Worm (Caenorhabditis elegans) whole organism, L3 larva: ENCODE measurements around the gene srz-59.

Source experiments
- ZK546.5 ChIP-seq: sonication (generic microtip); optimal IDR thresholded peaks from 2 replicates; lab custom pipeline; 2017; ENCODE audit warnings: missing biosample characterization, missing genetic modification characterization
- aly-2 ChIP-seq: fragments of 150-350 bp; optimal IDR thresholded peaks from 2 replicates; lab custom pipeline; 2014; ENCODE audit warnings: missing biosample characterization, missing genetic modification characterization
- ama-1 ChIP-seq: fragments of 150-350 bp; optimal IDR thresholded peaks from 2 replicates; lab custom pipeline; 2018
- ceh-16 ChIP-seq: sonication (generic microtip); optimal IDR thresholded peaks from 2 replicates; lab custom pipeline; 2017; ENCODE audit warnings: missing biosample characterization, missing genetic modification characterization
- ceh-82 ChIP-seq: fragments of 150-350 bp; optimal IDR thresholded peaks from 2 replicates; lab custom pipeline; 2014; ENCODE audit warnings: missing biosample characterization, missing genetic modification characterization
- egl-27 ChIP-seq: sonication (generic microtip); optimal IDR thresholded peaks from 4 replicates; lab custom pipeline; 2017; ENCODE audit warnings: missing biosample characterization, missing genetic modification reagents, missing genetic modification characterization
- egl-5 ChIP-seq: fragments of 150-350 bp; optimal IDR thresholded peaks from 2 replicates; lab custom pipeline; 2017; ENCODE audit warnings: missing biosample characterization, missing genetic modification reagents, missing genetic modification characterization, inconsistent platforms
- elt-2 ChIP-seq: sonication (generic microtip); optimal IDR thresholded peaks from 2 replicates; lab custom pipeline; 2016; ENCODE audit warnings: missing genetic modification reagents, mild to moderate bottlenecking, missing genetic modification characterization, missing compliant biosample characterization
- eor-1 ChIP-seq, 2 experiments: fragments of 150-350 bp; optimal IDR thresholded peaks; 2 replicates each; lab custom pipeline; 2014 to 2018; ENCODE audit warnings: missing biosample characterization in 2 of 2, missing genetic modification characterization in 2 of 2
- fkh-10 ChIP-seq: sonication (generic microtip); optimal IDR thresholded peaks from 2 replicates; lab custom pipeline; 2017; ENCODE audit warnings: missing biosample characterization, missing genetic modification reagents, missing genetic modification characterization
- fkh-2 ChIP-seq: fragments of 150-350 bp; optimal IDR thresholded peaks from 2 replicates; lab custom pipeline; 2014; ENCODE audit warnings: missing biosample characterization, missing genetic modification reagents, missing genetic modification characterization
- fos-1 ChIP-seq: fragments of 150-350 bp; optimal IDR thresholded peaks from 2 replicates; lab custom pipeline; 2014; ENCODE audit warnings: missing biosample characterization, missing genetic modification characterization
- hmg-11 ChIP-seq: sonication (generic microtip); optimal IDR thresholded peaks from 2 replicates; lab custom pipeline; 2016; ENCODE audit warnings: missing genetic modification characterization, missing compliant biosample characterization
- jun-1 ChIP-seq: fragments of 150-350 bp; optimal IDR thresholded peaks from 2 replicates; lab custom pipeline; 2014; ENCODE audit warnings: missing biosample characterization, missing genetic modification reagents, missing genetic modification characterization
- lsy-12 ChIP-seq: sonication (generic microtip); optimal IDR thresholded peaks from 2 replicates; lab custom pipeline; 2016; ENCODE audit warnings: mild to moderate bottlenecking, missing genetic modification characterization, missing compliant biosample characterization
- mml-1 ChIP-seq: fragments of 150-350 bp; sonication (generic microtip); optimal IDR thresholded peaks from 3 replicates; lab custom pipeline; 2014; ENCODE audit warnings: missing biosample characterization, missing genetic modification characterization
- nfya-1 ChIP-seq: sonication (generic microtip); optimal IDR thresholded peaks from 2 replicates; lab custom pipeline; 2017; ENCODE audit warnings: missing genetic modification characterization, mild to moderate bottlenecking, missing compliant biosample characterization, antibody characterized with exemption, moderate library complexity; ENCODE audit not compliant: insufficient read depth
- nhr-11 ChIP-seq: fragments of 150-350 bp; optimal IDR thresholded peaks from 2 replicates; lab custom pipeline; 2014; ENCODE audit warnings: missing biosample characterization, missing genetic modification characterization
- nhr-12 ChIP-seq: fragments of 150-350 bp; optimal IDR thresholded peaks from 2 replicates; lab custom pipeline; 2014; ENCODE audit warnings: missing biosample characterization, missing genetic modification characterization
- nhr-23 ChIP-seq: fragments of 150-350 bp; optimal IDR thresholded peaks from 2 replicates; lab custom pipeline; 2014; ENCODE audit warnings: missing biosample characterization, missing genetic modification reagents, missing genetic modification characterization
- nhr-237 ChIP-seq: fragments of 150-350 bp; optimal IDR thresholded peaks from 2 replicates; lab custom pipeline; 2014; ENCODE audit warnings: missing biosample characterization, missing genetic modification characterization
- nhr-25 ChIP-seq: sonication (generic microtip); optimal IDR thresholded peaks from 2 replicates; lab custom pipeline; 2017; ENCODE audit warnings: missing biosample characterization, missing genetic modification characterization
- nhr-28 ChIP-seq: fragments of 150-350 bp; optimal IDR thresholded peaks from 2 replicates; lab custom pipeline; 2014; ENCODE audit warnings: missing biosample characterization, missing genetic modification characterization
- nhr-43 ChIP-seq: sonication (generic microtip); optimal IDR thresholded peaks from 2 replicates; lab custom pipeline; 2016; ENCODE audit warnings: mild to moderate bottlenecking, missing genetic modification characterization, missing compliant biosample characterization; ENCODE audit not compliant: poor library complexity, severe bottlenecking
- nhr-67 ChIP-seq: fragments of 150-350 bp; optimal IDR thresholded peaks from 2 replicates; lab custom pipeline; 2014; ENCODE audit warnings: missing biosample characterization, missing genetic modification characterization
- nhr-76 ChIP-seq: fragments of 150-350 bp; sonication (generic microtip); optimal IDR thresholded peaks from 5 replicates; lab custom pipeline; 2014; ENCODE audit warnings: missing biosample characterization, missing genetic modification characterization
- pha-4 ChIP-seq: fragments of 150-350 bp; optimal IDR thresholded peaks from 2 replicates; lab custom pipeline; 2014; ENCODE audit warnings: missing biosample characterization, missing genetic modification reagents, missing genetic modification characterization
- pqm-1 ChIP-seq: fragments of 150-350 bp; optimal IDR thresholded peaks from 2 replicates; lab custom pipeline; 2017; ENCODE audit warnings: missing biosample characterization, missing genetic modification characterization, inconsistent platforms
- sea-2 ChIP-seq: fragments of 150-350 bp; sonication (generic microtip); optimal IDR thresholded peaks from 4 replicates; lab custom pipeline; 2014; ENCODE audit warnings: missing biosample characterization, missing genetic modification reagents, missing genetic modification characterization
- skn-1 ChIP-seq: fragments of 150-350 bp; optimal IDR thresholded peaks from 2 replicates; lab custom pipeline; 2014; ENCODE audit warnings: missing biosample characterization, missing genetic modification characterization
- snpc-4 ChIP-seq: fragments of 150-350 bp; optimal IDR thresholded peaks from 2 replicates; lab custom pipeline; 2014; ENCODE audit warnings: missing biosample characterization, missing genetic modification characterization
- tbx-2 ChIP-seq: sonication (generic microtip); optimal IDR thresholded peaks from 2 replicates; lab custom pipeline; 2016; ENCODE audit warnings: mild to moderate bottlenecking, missing genetic modification characterization, missing compliant biosample characterization
- unc-39 ChIP-seq: sonication (generic microtip); optimal IDR thresholded peaks from 4 replicates; lab custom pipeline; 2017; ENCODE audit warnings: missing biosample characterization, missing genetic modification characterization
- unc-62 ChIP-seq: fragments of 150-350 bp; sonication (generic microtip); optimal IDR thresholded peaks from 4 replicates; lab custom pipeline; 2014; ENCODE audit warnings: missing biosample characterization, missing genetic modification reagents, missing genetic modification characterization
- zag-1 ChIP-seq: fragments of 150-350 bp; optimal IDR thresholded peaks from 2 replicates; lab custom pipeline; 2014; ENCODE audit warnings: missing biosample characterization, missing genetic modification characterization
- ztf-4 ChIP-seq: fragments of 150-350 bp; optimal IDR thresholded peaks from 2 replicates; lab custom pipeline; 2014; ENCODE audit warnings: missing biosample characterization, missing genetic modification characterization

srz-59 gene

ce11 chrIV:14099256-14099655, 32.6 kb upstream of the srz-59 start, which contains the start of gene col-133:
TSS of gene col-133 (minus strand) at chrIV:14099356.
- TF ChIP-seq ztf-4 (no peak), nhr-25 (peak; percentile 12), fkh-2 (no peak), lsy-12 (tag; lab: Kevin White, UChicago) (no peak)
- TF ChIP-seq, all 47 proteins: peak for 1

- TF ChIP-seq ZK546.5 (tag; lab: Kevin White, UChicago) (no peak), elt-2 (peak; percentile 11), nhr-237 (tag; lab: Kevin White, UChicago) (no peak), egl-27 (no peak), nhr-76 (tag; lab: Kevin White, UChicago) (no peak), eor-1 (tag; optimal IDR thresholded peaks at IDR 0.05; lab: Kevin White, UChicago) (no peak), unc-62 (GFP tag; lab: Kevin White, UChicago) (no peak), nhr-23 (tag; lab: Kevin White, UChicago) (no peak), pha-4 (tag; lab: Kevin White, UChicago) (peak; percentile 91), fos-1 (tag; lab: Kevin White, UChicago) (no peak), fkh-10 (GFP tag; lab: Kevin White, UChicago) (no peak), unc-39 (tag; lab: Kevin White, UChicago) (no peak), ceh-16 (tag; lab: Kevin White, UChicago) (no peak), nfya-1 (tag; lab: Kevin White, UChicago) (no peak), lsy-12 (tag; lab: Kevin White, UChicago) (no peak), mml-1 (tag; lab: Kevin White, UChicago) (no peak), egl-5 (tag; lab: Kevin White, UChicago) (no peak), snpc-4 (no peak), tbx-2 (tag; lab: Kevin White, UChicago) (no peak), sea-2 (no peak), nhr-12 (tag; lab: Kevin White, UChicago) (no peak), skn-1 (peak; percentile 3), pqm-1 (peak; percentile 8), nhr-28 (tag; lab: Kevin White, UChicago) (no peak), aly-2 (tag; lab: Kevin White, UChicago) (no peak), ama-1 (lab: Kevin White, UChicago) (no peak), ztf-4 (no peak), jun-1 (no peak)
Measured at ce11 chrIV:14103054-14103453, 28.8 kb upstream of the srz-59 start, which contains the start of gene F52B11.5. TSS of gene F52B11.5 (minus strand) at chrIV:14103231.

DNA sequence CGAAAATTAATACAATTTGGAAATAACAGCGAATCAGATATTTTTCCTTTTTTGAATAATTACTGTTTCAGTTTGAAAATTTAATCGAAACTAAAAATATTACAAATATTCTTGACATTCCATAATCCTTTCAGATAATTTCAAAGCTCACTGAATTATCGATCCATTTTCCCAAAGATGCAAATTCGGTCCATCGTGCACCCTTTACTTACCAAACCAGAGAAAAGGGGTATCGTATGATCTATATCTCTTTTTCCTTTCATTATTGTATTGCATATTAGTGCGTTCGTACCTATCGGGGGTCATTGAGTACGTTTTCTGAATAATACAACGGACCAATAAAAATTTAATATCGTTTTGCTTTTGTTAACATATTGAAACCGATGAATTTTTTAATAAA, 27.1 kb upstream of the srz-59 start:
- no peak for TF ChIP-seq unc-39 (tag; lab: Kevin White, UChicago)
- TF ChIP-seq nhr-12 (tag; lab: Kevin White, UChicago) = no peak

- no peak for TF ChIP-seq hmg-11 (tag; lab: Kevin White, UChicago)
- no peak for TF ChIP-seq ceh-16 (tag; lab: Kevin White, UChicago)
- no peak for TF ChIP-seq nhr-43 (tag; lab: Kevin White, UChicago)
- TF ChIP-seq nhr-76 (tag; lab: Kevin White, UChicago) = no peak
- TF ChIP-seq unc-62 (GFP tag; lab: Kevin White, UChicago) = no peak
- no peak for TF ChIP-seq nhr-67 (tag; lab: Kevin White, UChicago)
- TF ChIP-seq ceh-82 (tag; lab: Kevin White, UChicago) = no peak
- no peak for TF ChIP-seq pha-4 (tag; lab: Kevin White, UChicago)
- no peak for TF ChIP-seq jun-1
- no peak for TF ChIP-seq zag-1 (tag; lab: Kevin White, UChicago)
- no peak for TF ChIP-seq nhr-11
- no peak for TF ChIP-seq nhr-23 (tag; lab: Kevin White, UChicago)
- TF ChIP-seq egl-27 = no peak
Measured at ce11 chrIV:14106274-14106673, 25.6 kb upstream of the srz-59 start, which contains the start of gene ins-34. TSS of gene ins-34 (plus strand) at chrIV:14106574.

- TF ChIP-seq nhr-43 (tag; lab: Kevin White, UChicago) (no peak), nhr-67 (tag; lab: Kevin White, UChicago) (no peak), ztf-4 (no peak), nhr-11 (no peak), mml-1 (tag; lab: Kevin White, UChicago) (no peak), fkh-10 (GFP tag; lab: Kevin White, UChicago) (no peak), eor-1 (tag; optimal IDR thresholded peaks at IDR 0.05; lab: Kevin White, UChicago) (no peak)
Measured at ce11 chrIV:14107647-14108046, 24.2 kb upstream of the srz-59 start.
